Fruit fly (Drosophila melanogaster): ENCODE data around the gene Ir68a.

The Ir68a gene

DNA sequence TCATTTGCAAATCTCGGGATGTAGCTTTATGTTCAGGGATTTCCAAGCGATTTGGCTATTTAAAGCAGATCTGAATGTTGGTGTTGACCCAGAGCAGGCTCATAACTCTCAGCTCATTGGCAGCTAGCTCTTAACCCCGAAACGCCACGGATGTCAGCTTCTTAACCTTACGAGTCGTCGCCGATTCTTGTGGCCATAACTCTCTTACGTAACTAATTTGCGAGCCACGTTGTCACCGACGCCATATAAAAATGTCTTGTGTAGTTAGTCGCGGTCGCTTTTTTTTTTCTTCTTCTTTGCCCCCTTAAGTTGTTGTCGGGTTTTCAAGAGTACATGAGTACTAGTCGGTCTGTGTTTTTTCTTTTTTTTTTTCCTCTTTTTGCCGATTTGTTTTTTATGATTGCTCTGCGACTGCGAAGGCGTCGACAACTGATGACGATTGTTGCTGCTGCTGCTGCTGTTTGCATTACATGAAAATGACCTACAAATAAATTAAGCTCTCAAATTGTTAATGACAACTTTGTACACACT lies 38.2 kb upstream of the Ir68a start (continued):
- peak; percentile 37 for TF ChIP-seq nom (GFP tag; optimal IDR thresholded peaks at IDR 0.05)
- peak; percentile 36 for TF ChIP-seq Med (GFP tag)
- TF ChIP-seq CG18599 (GFP tag; optimal IDR thresholded peaks at IDR 0.05), result peak; percentile 23
- TF ChIP-seq CG32772 (GFP tag; IDR thresholded peaks at IDR 0.05), result 0 out of 2 replicates have a peak, but pooled peaks have one; percentile 32

DNA sequence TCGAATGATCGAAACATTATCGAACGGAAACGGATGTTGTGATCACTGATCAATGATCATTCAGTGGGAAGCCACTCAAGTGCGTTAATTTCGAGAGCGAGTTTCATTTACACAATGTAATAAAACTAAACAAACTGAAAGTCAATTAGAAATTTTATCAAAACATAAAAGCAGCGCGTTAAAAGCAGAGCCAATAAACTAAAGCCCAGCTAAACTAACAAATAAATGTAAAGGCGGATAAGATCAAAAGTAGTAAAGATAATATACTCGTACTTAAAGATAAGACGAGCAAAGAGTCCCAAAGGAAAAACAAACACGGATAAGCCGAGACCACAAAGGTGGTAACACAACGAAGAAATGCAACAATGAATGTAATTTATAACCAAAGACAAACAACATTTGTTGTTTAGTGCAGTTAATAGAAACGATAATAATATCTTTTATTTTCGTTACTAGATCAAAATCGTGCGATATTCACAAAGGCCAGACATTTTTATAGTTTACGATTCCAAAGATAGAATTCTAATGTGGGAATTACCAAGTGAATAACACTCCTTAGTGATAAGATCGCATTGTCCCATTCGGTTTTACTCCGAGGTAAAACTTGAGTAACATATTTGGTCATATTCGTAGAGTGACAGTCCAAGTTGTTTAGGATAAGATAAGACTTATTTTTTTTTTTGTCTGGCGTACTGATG lies 37.6 kb upstream of the Ir68a start:
- TF ChIP-seq CG8924 (tag; optimal IDR thresholded peaks at IDR 0.05) (peak; percentile 51), CkIIα-i1 (GFP tag; IDR thresholded peaks at IDR 0.05) (no peak), Dp (GFP tag; optimal IDR thresholded peaks at IDR 0.05) (no peak), CG42726 (GFP tag; IDR thresholded peaks at IDR 0.05; ENCODE audit: partially characterized antibody) (no peak), CG4328 (GFP tag; optimal IDR thresholded peaks at IDR 0.05) (no peak), tll (GFP tag; optimal IDR thresholded peaks at IDR 0.05) (peak in 1 of 2 experiments; percentile 53), D19A (tag; optimal IDR thresholded peaks at IDR 0.05) (no peak), CG1603 (tag; optimal IDR thresholded peaks at IDR 0.05) (no peak), Kr (GFP tag; optimal IDR thresholded peaks at IDR 0.05) (peak; percentile 45), CG15269 (tag; optimal IDR thresholded peaks at IDR 0.05) (no peak), CG12769 (tag; optimal IDR thresholded peaks at IDR 0.05) (no peak), grau (tag; optimal IDR thresholded peaks at IDR 0.05) (peak; percentile 7), abd-A (tag; optimal IDR thresholded peaks at IDR 0.05) (no peak), CG2889 (GFP tag; IDR thresholded peaks at IDR 0.05) (no peak), ind (GFP tag; optimal IDR thresholded peaks at IDR 0.05) (no peak), lola (GFP tag; optimal IDR thresholded peaks at IDR 0.05) (peak in 1 of 3 experiments; percentile 47), Fer2 (tag; optimal IDR thresholded peaks at IDR 0.05) (no peak), slp2 (GFP tag; optimal IDR thresholded peaks at IDR 0.05) (no peak), CG6689 (GFP tag; IDR thresholded peaks at IDR 0.05) (no peak), nom (GFP tag; optimal IDR thresholded peaks at IDR 0.05) (no peak), salm (tag; optimal IDR thresholded peaks at IDR 0.05) (peak; percentile 31), Mad (GFP tag; optimal IDR thresholded peaks at IDR 0.05) (no peak), dpn (GFP tag; optimal IDR thresholded peaks at IDR 0.05) (no peak), nerfin-2 (GFP tag; IDR thresholded peaks at IDR 0.05; ENCODE audit: partially characterized antibody) (no peak), CG31441 (GFP tag; IDR thresholded peaks at IDR 0.05) (no peak), D (optimal IDR thresholded peaks at IDR 0.05) (no peak), D (GFP tag; optimal IDR thresholded peaks at IDR 0.05) (peak; percentile 39), CG10209 (GFP tag; optimal IDR thresholded peaks at IDR 0.05) (peak; percentile 10), Lhr (GFP tag; optimal IDR thresholded peaks at IDR 0.05) (peak; percentile 3), CG17829 (tag; optimal IDR thresholded peaks at IDR 0.05) (no peak), CG15011 (GFP tag; optimal IDR thresholded peaks at IDR 0.05) (no peak), cg (GFP tag; optimal IDR thresholded peaks at IDR 0.05) (no peak), ftz-f1 (GFP tag; optimal IDR thresholded peaks at IDR 0.05) (no peak), grn (GFP tag; optimal IDR thresholded peaks at IDR 0.05) (peak; percentile 61), en (GFP tag; optimal IDR thresholded peaks at IDR 0.05) (peak; percentile 4), dati (GFP tag; IDR thresholded peaks at IDR 0.05) (no peak), oc (tag; optimal IDR thresholded peaks at IDR 0.05) (no peak), CG17568 (GFP tag; optimal IDR thresholded peaks at IDR 0.05) (peak; percentile 34), hkb (optimal IDR thresholded peaks at IDR 0.05) (no peak), hkb (GFP tag; IDR thresholded peaks at IDR 0.05) (peak; percentile 12; the same call in 1 of the 2 replicates), CG1602 (GFP tag; optimal IDR thresholded peaks at IDR 0.05) (no peak), CG15514 (GFP tag; optimal IDR thresholded peaks at IDR 0.05) (no peak), CG3838 (GFP tag; optimal IDR thresholded peaks at IDR 0.05) (peak; percentile 7), zfh1 (GFP tag; IDR thresholded peaks at IDR 0.05) (no peak)

All from whole organism, embryonic.